Worm (Caenorhabditis elegans) whole organism, late embryonic: Measurements from ENCODE around the gene srp-6.
"Not testable (repeated sequence)": the region's sequence is repeated elsewhere in the genome, so short reads cannot be mapped to it uniquely, and the experiment has no call there.

Experiments
- C08G9.2 ChIP-seq: sonication (generic microtip); optimal IDR thresholded peaks from 2 replicates; lab custom pipeline; 2016; ENCODE audit warnings: mild to moderate bottlenecking, missing genetic modification characterization, moderate library complexity, missing compliant biosample characterization
- K02D7.2 ChIP-seq: sonication (generic microtip); optimal IDR thresholded peaks from 2 replicates; lab custom pipeline; 2017; ENCODE audit warnings: mild to moderate bottlenecking, missing genetic modification characterization, missing compliant biosample characterization
- K09A11.1 ChIP-seq: sonication (generic microtip); optimal IDR thresholded peaks from 2 replicates; lab custom pipeline; 2017; ENCODE audit warnings: antibody characterized with exemption, mild to moderate bottlenecking, missing genetic modification characterization, missing compliant biosample characterization; ENCODE audit not compliant: insufficient read depth
- Y22D7AL.16 ChIP-seq: sonication (generic microtip); optimal IDR thresholded peaks from 2 replicates; lab custom pipeline; 2016; ENCODE audit warnings: missing genetic modification characterization, missing compliant biosample characterization
- ama-1 ChIP-seq: fragments of 150-350 bp; optimal IDR thresholded peaks from 2 replicates; lab custom pipeline; 2014
- ceh-2 ChIP-seq: sonication (generic microtip); optimal IDR thresholded peaks from 2 replicates; lab custom pipeline; 2016; ENCODE audit warnings: missing genotype, missing genetic modification characterization, missing compliant biosample characterization
- ceh-24 ChIP-seq: sonication (generic microtip); optimal IDR thresholded peaks from 2 replicates; lab custom pipeline; 2016; ENCODE audit warnings: mild to moderate bottlenecking, missing genetic modification characterization, missing compliant biosample characterization
- ceh-31 ChIP-seq: sonication (generic microtip); optimal IDR thresholded peaks from 2 replicates; lab custom pipeline; 2016; ENCODE audit warnings: missing genetic modification characterization, missing compliant biosample characterization
- ceh-6 ChIP-seq: fragments of 200-800 bp; sonication (Bioruptor generic); optimal IDR thresholded peaks from 2 replicates; lab custom pipeline; 2018; ENCODE audit warnings: mild to moderate bottlenecking, missing genetic modification characterization, missing compliant biosample characterization
- eyg-1 ChIP-seq: sonication (generic microtip); optimal IDR thresholded peaks from 2 replicates; lab custom pipeline; 2016; ENCODE audit warnings: missing genotype, missing genetic modification characterization, missing compliant biosample characterization
- fax-1 ChIP-seq: sonication (generic microtip); optimal IDR thresholded peaks from 2 replicates; lab custom pipeline; 2016; ENCODE audit warnings: missing genotype, missing genetic modification characterization, missing compliant biosample characterization
- gmeb-2 ChIP-seq: sonication (generic microtip); optimal IDR thresholded peaks from 2 replicates; lab custom pipeline; 2016; ENCODE audit warnings: missing genetic modification characterization, inconsistent platforms, missing compliant biosample characterization
- hlh-13 ChIP-seq: fragments of 200-800 bp; sonication (Bioruptor generic); optimal IDR thresholded peaks from 2 replicates; lab custom pipeline; 2018; ENCODE audit warnings: mild to moderate bottlenecking, missing genetic modification characterization, missing compliant biosample characterization
- hlh-8 ChIP-seq: sonication (generic microtip); optimal IDR thresholded peaks from 2 replicates; lab custom pipeline; 2016; ENCODE audit warnings: missing genotype, missing genetic modification characterization, missing compliant biosample characterization
- lim-6 ChIP-seq: sonication (generic microtip); optimal IDR thresholded peaks from 2 replicates; lab custom pipeline; 2016; ENCODE audit warnings: missing genetic modification characterization, missing compliant biosample characterization
- madf-2 ChIP-seq: sonication (generic microtip); optimal IDR thresholded peaks from 2 replicates; lab custom pipeline; 2017; ENCODE audit warnings: missing genetic modification characterization, missing compliant biosample characterization
- nhr-232 ChIP-seq: sonication (generic microtip); optimal IDR thresholded peaks from 2 replicates; lab custom pipeline; 2016; ENCODE audit warnings: missing genetic modification characterization, missing compliant biosample characterization
- npax-4 ChIP-seq: sonication (generic microtip); optimal IDR thresholded peaks from 2 replicates; lab custom pipeline; 2016; ENCODE audit warnings: missing genetic modification characterization, missing compliant biosample characterization
- odd-2 ChIP-seq: sonication (generic microtip); optimal IDR thresholded peaks from 2 replicates; lab custom pipeline; 2017; ENCODE audit warnings: antibody characterized with exemption, mild to moderate bottlenecking, missing genetic modification characterization, missing compliant biosample characterization
- pag-3 ChIP-seq: sonication (generic microtip); optimal IDR thresholded peaks from 2 replicates; lab custom pipeline; 2016; ENCODE audit warnings: missing compliant biosample characterization, missing genetic modification characterization, borderline replicate concordance
- pat-9 ChIP-seq: fragments of 200-800 bp; sonication (Bioruptor generic); optimal IDR thresholded peaks from 2 replicates; lab custom pipeline; 2018; ENCODE audit warnings: mild to moderate bottlenecking, missing genetic modification characterization, moderate library complexity, missing compliant biosample characterization
- pax-1 ChIP-seq: fragments of 150-350 bp; optimal IDR thresholded peaks from 2 replicates; lab custom pipeline; 2014; ENCODE audit warnings: missing biosample characterization, missing genetic modification characterization
- pha-4 ChIP-seq: fragments of 150-350 bp; optimal IDR thresholded peaks from 2 replicates; lab custom pipeline; 2018; ENCODE audit warnings: missing biosample characterization, missing genetic modification reagents, missing genetic modification characterization
- pqm-1 ChIP-seq: sonication (generic microtip); optimal IDR thresholded peaks from 2 replicates; lab custom pipeline; 2016; ENCODE audit warnings: missing genetic modification characterization, missing compliant biosample characterization
- pros-1 ChIP-seq: fragments of 150-350 bp; optimal IDR thresholded peaks from 2 replicates; lab custom pipeline; 2014; ENCODE audit warnings: missing biosample characterization, missing genetic modification reagents, missing genetic modification characterization
- ref-2 ChIP-seq: sonication (generic microtip); optimal IDR thresholded peaks from 2 replicates; lab custom pipeline; 2016; ENCODE audit warnings: missing genetic modification characterization, missing compliant biosample characterization
- rnt-1 ChIP-seq: sonication (generic microtip); optimal IDR thresholded peaks from 2 replicates; lab custom pipeline; 2016; ENCODE audit warnings: missing genetic modification characterization, missing compliant biosample characterization
- sdc-2 ChIP-seq: sonication (generic microtip); optimal IDR thresholded peaks from 2 replicates; lab custom pipeline; 2016; ENCODE audit warnings: missing genotype, missing genetic modification characterization, missing compliant biosample characterization
- sox-4 ChIP-seq: sonication (generic microtip); optimal IDR thresholded peaks from 2 replicates; lab custom pipeline; 2017; ENCODE audit warnings: mild to moderate bottlenecking, missing genetic modification characterization, inconsistent platforms, missing compliant biosample characterization
- syd-9 ChIP-seq: sonication (generic microtip); optimal IDR thresholded peaks from 2 replicates; lab custom pipeline; 2016; ENCODE audit warnings: mild to moderate bottlenecking, missing genetic modification characterization, moderate library complexity, missing compliant biosample characterization
- tbx-2 ChIP-seq: sonication (generic microtip); optimal IDR thresholded peaks from 2 replicates; lab custom pipeline; 2016; ENCODE audit warnings: missing genetic modification characterization, missing compliant biosample characterization
- tbx-7 ChIP-seq: sonication (generic microtip); optimal IDR thresholded peaks from 2 replicates; lab custom pipeline; 2016; ENCODE audit warnings: missing genotype, missing genetic modification characterization, missing compliant biosample characterization
- unc-3 ChIP-seq, 2 experiments: fragments of 200-800 bp in 1 of 2; sonication (Bioruptor generic) in 1 of 2; sonication (generic microtip) in 1 of 2; conservative IDR thresholded peaks in 1 of 2; optimal IDR thresholded peaks in 1 of 2; 2 replicates each; pipeline versions ENCODE4 v1.3.6 to Lab custom; 2016 to 2022; ENCODE audit warnings: missing compliant biosample characterization in 2 of 2, missing genetic modification characterization in 2 of 2, missing genetic modification reagents in 1 of 2
- unc-55 ChIP-seq: sonication (generic microtip); optimal IDR thresholded peaks from 2 replicates; lab custom pipeline; 2017; ENCODE audit warnings: missing biosample characterization, missing genetic modification reagents, missing genetic modification characterization

The srp-6 gene

DNA sequence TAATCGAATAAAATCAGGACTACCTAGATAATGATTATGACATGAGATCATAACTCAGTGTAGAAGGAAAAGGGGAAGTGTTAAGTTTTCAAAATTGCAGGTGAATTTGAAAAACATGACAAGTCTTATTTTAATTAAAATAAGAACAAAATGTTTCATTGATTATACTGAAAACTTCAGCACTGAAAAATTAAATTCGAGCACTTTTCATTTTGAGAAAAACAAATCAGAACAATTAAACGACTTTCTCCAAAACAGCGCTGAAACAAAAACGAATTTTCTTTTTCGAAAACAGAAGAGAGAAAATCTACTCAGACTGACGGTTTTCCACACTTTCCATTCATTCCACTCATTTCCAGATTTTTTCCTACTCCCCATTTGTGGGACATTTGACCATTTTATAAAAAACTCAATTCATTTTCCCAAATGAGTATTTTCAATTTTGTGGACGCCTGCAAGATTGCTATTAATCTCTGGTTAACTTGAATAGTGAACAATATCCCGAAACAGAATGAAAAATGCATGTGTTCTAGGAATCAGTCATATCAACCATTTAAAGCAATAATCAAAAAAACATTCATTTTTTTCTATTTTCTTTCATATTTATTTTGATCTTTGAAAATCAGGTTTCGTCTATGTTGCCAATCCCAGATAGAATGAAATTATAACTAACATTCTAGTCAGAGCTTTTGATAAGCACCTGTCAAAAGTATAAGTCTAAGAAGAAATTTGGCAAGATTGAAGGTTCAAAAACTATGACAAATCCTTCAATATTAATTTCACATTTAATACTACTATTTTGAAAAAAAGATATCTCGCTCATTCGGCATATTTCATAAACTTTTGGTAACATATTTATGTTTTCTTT lies 33.5 kb downstream of the srp-6 start, which contains the start of the genes srh-231 and srh-275:
Gene srh-231, minus strand, starts transcription at position 51 of the 868 bp plus-strand sequence.
Gene srh-275, plus strand, starts transcription at position 818 of the 868 bp plus-strand sequence.
- TF ChIP-seq syd-9 (no peak), rnt-1 (tag; lab: Kevin White, UChicago) (no peak), ref-2 (no peak), pax-1 (tag; lab: Kevin White, UChicago) (no peak), unc-3 (GFP tag; conservative IDR thresholded peaks at IDR 0.05; lab: Robert Waterston, UW) (no peak), unc-3 (tag; optimal IDR thresholded peaks at IDR 0.05; lab: Kevin White, UChicago) (no peak), ceh-2 (tag; lab: Kevin White, UChicago) (no peak), K09A11.1 (tag; lab: Kevin White, UChicago) (no peak), hlh-8 (tag; lab: Kevin White, UChicago) (no peak), ceh-6 (GFP tag; lab: Kevin White, UChicago) (no peak), unc-55 (GFP tag; lab: Kevin White, UChicago) (no peak), K02D7.2 (tag; lab: Kevin White, UChicago) (no peak), ceh-24 (tag; lab: Kevin White, UChicago) (no peak), pat-9 (tag; lab: Kevin White, UChicago) (no peak), pros-1 (no peak)

DNA sequence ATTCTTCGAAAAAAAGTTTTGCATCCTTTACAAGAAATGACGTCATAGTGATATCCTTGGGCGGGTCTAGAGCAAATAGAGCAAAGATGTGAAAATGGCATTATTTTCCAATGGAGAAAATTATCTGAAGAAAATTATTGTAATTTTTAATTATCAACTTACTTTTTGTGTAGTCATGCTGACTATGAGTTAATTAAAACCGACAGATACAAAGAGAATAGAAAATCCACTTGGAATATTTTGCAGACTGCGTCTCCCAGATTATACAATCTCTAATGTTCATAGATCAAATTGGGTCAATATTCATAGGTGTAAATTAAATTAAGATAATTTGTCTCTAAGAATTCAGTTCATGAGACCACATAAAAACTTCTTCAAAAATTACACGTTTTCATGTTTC lies 36.4 kb downstream of the srp-6 start, which contains the start of gene nhr-149:
Gene nhr-149, minus strand, starts transcription at position 101 of the 400 bp plus-strand sequence.
- TF ChIP-seq syd-9 (no peak), eyg-1 (tag; lab: Kevin White, UChicago) (no peak), Y22D7AL.16 (tag; lab: Kevin White, UChicago) (no peak), tbx-2 (tag; lab: Kevin White, UChicago) (no peak), npax-4 (tag; lab: Kevin White, UChicago) (no peak), ceh-24 (tag; lab: Kevin White, UChicago) (no peak), ama-1 (lab: Kevin White, UChicago) (no peak), gmeb-2 (tag; lab: Kevin White, UChicago) (no peak), pha-4 (tag; lab: Kevin White, UChicago) (no peak), pqm-1 (no peak), unc-3 (GFP tag; conservative IDR thresholded peaks at IDR 0.05; lab: Robert Waterston, UW) (no peak), unc-3 (tag; optimal IDR thresholded peaks at IDR 0.05; lab: Kevin White, UChicago) (no peak), sdc-2 (tag; lab: Kevin White, UChicago) (no peak), ceh-31 (tag; lab: Kevin White, UChicago) (no peak), hlh-13 (GFP tag; lab: Kevin White, UChicago) (no peak), lim-6 (tag; lab: Kevin White, UChicago) (no peak), sox-4 (no peak), madf-2 (tag; lab: Kevin White, UChicago) (no peak)

DNA sequence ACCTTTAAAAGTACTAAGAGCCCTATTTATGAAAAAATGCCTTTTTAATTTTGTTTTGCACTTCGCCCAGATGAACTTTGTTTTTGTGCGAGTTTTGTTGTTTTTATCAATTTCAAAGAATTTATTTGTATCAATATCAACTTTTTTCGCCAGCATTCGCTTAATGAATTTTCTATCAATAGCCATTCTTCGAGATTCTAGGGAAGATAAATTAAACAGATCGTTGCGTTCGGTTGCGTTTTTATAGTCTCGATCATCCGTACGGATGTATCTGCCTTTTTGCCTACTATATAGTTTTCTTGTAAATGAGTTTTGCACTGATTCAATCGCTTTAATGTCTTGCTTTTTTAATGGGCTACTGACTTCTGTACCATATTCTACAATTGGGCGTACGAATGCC lies 40.4 kb downstream of the srp-6 start, which contains the start of gene nhr-147:
Gene nhr-147, plus strand, starts transcription at position 301 of the 400 bp plus-strand sequence.
- not testable (repeated sequence) for TF ChIP-seq Y22D7AL.16 (tag; lab: Kevin White, UChicago); nhr-232 (tag; lab: Kevin White, UChicago); ceh-6 (GFP tag; lab: Kevin White, UChicago)

DNA sequence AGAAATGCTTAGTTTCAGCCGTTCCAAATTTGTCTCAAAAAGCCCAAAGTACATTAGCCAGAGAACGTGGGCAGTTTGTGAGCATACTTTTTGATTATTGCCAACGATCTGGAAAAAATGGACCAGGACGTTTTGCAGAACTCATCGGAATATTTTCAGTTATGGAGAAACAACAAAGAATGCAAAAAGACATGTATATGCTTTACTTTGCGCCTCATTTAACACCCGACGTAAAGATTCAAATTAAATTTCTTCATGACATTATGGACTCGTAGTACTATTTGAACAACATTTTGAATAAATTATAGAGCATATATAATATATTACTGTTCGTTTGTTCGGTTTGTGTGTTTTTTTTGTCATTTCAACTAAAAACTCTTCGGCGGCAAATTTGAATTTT lies 42.4 kb downstream of the srp-6 start, which contains the start of gene srh-244:
Gene srh-244, plus strand, starts transcription at position 301 of the 400 bp plus-strand sequence.
- no peak for TF ChIP-seq odd-2 (tag; lab: Kevin White, UChicago)
- no peak for TF ChIP-seq unc-3 (GFP tag; conservative IDR thresholded peaks at IDR 0.05; lab: Robert Waterston, UW)
- no peak for TF ChIP-seq unc-3 (tag; optimal IDR thresholded peaks at IDR 0.05; lab: Kevin White, UChicago)
- TF ChIP-seq tbx-7 (tag; lab: Kevin White, UChicago), result no peak
- TF ChIP-seq C08G9.2 (tag; lab: Kevin White, UChicago), result no peak
- TF ChIP-seq pag-3 (tag; lab: Kevin White, UChicago), result no peak
- TF ChIP-seq fax-1 (tag; lab: Kevin White, UChicago), result no peak
- TF ChIP-seq, all 69 proteins: peak for 0
